Fruit fly (Drosophila melanogaster) Kc167 (cell line): Measurements from ENCODE around the gene Scamp.
A peak's percentile ranks its signal among the peaks of the same experiment; 100 is the strongest.

Experiments
- Myc ChIP-seq: fragments of >200 bp; optimal IDR thresholded peaks from 2 replicates; lab custom pipeline; 2017; ENCODE audit warnings: missing external identifiers
- Sin3A ChIP-seq: fragments of >200 bp; optimal IDR thresholded peaks from 2 replicates; lab custom pipeline; 2018; ENCODE audit warnings: missing external identifiers
- h ChIP-seq: fragments of >200 bp; optimal IDR thresholded peaks from 3 replicates; lab custom pipeline; 2018; ENCODE audit warnings: missing external identifiers
- insv ChIP-seq: fragments of >200 bp; optimal IDR thresholded peaks from 3 replicates; lab custom pipeline; 2018; ENCODE audit warnings: missing external identifiers
- psq ChIP-seq: fragments of >200 bp; optimal IDR thresholded peaks from 2 replicates; lab custom pipeline; 2017; ENCODE audit warnings: missing external identifiers
- ttk ChIP-seq: sonication (Bioruptor generic); optimal IDR thresholded peaks from 2 replicates; lab custom pipeline; 2017; ENCODE audit warnings: missing external identifiers

Gene Scamp

DNA sequence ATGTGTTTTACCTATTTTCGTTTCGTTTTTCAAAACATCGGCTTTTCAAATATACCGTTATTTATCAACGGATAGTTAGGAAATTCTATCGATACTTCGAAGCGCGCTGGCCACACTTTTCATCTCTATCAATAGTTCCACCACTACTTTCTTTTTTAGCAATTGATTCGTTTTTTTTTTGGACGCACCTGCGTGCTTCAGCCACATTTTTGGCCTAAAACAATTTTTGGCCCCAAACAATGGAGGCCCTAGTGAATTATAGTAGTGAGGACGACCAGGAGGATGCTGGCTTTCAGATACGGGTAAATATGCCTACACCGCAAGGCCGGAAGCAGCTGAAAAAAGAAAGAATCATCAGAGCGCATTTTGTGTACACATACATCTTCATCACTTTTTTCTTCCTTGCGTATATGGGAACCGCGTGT is 32.6 kb upstream of the Scamp start, which contains the start of gene CG6340:
TSS of gene CG6340 (plus strand) at position 139 of the 425 bp plus-strand sequence.
- TF ChIP-seq h (lab: Kevin White, UChicago) (no peak), ttk (lab: Kevin White, UChicago) (no peak)

DNA sequence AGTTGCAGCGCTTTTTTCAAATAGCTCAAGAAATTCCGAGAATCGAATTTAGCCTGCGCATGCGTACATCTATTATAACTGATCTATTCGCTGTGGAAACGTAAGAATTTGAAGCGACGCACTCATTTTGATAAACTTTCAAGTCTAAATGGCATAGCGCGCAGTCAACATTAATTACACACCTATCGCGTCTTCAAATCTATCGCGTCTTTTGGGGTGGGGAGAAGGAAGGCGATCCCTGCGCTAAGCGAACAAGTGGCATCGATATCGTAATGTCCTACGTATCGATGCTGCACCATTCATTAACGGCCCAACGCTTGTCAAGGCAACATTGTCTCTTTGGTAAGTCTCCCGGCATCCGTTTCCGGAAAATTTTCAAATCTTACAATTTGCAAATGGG is 26.1 kb upstream of the Scamp start, which contains the start of gene CG6324:
TSS of gene CG6324 (plus strand) at position 301 of the 400 bp plus-strand sequence.
- TF ChIP-seq psq (no peak), ttk (lab: Kevin White, UChicago) (no peak), h (lab: Kevin White, UChicago) (no peak), Myc (no peak), insv (lab: Kevin White, UChicago) (no peak), Sin3A (lab: Kevin White, UChicago) (no peak)

DNA sequence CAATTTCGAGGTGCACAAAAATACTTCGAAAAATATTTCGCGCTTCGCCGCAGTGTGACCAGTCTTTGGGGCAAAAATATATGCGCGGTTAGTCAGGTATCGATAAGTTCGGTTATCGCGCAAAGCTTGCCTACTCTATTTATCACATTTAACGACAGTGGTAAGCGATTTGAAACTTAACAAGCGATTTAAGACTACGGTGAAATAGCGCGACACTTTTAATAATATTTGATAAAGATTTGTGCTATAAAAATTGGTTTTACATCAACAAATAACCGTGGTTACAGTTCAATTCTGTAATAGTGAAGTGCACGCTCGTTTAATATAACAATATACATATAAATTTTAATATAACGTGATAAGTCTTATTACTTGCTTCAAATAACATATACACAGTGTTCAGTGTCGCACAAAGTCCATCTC is 25.7 kb upstream of the Scamp start, which contains the start of gene mh:
TSS of gene mh (minus strand) at position 34 of the 423 bp plus-strand sequence.
- no peak for TF ChIP-seq Sin3A (lab: Kevin White, UChicago)
- TF ChIP-seq insv (lab: Kevin White, UChicago): no peak
- no peak for TF ChIP-seq psq
- TF ChIP-seq Myc: no peak
- no peak for TF ChIP-seq h (lab: Kevin White, UChicago)
- no peak for TF ChIP-seq ttk (lab: Kevin White, UChicago)

DNA sequence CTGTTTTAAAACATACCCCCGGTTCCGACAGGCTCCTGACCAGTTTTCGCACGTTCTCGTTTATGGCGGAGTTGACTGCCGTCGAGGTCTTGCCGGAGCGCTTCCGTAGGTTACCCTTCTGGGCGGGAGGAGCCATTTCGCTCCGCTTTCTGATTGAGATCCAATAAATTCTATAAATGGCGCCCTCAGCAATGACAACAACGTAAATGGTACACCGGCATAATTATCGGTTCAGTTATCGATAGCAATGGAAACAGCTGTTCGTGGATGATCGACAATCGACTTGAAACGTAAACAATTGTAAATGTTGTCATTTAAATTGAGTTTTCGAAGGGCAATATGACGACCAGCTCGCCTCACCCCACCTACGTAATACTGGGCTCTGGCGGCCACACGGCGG is 22.2 kb upstream of the Scamp start, which contains the start of the genes Grip128 and Alg14:
TSS of gene Grip128 (minus strand) at position 216 of the 400 bp plus-strand sequence.
TSS of gene Alg14 (plus strand) at position 261 of the 400 bp plus-strand sequence.
- TF ChIP-seq h (lab: Kevin White, UChicago): no peak
- TF ChIP-seq psq: no peak
- no peak for TF ChIP-seq ttk (lab: Kevin White, UChicago)
- TF ChIP-seq Sin3A (lab: Kevin White, UChicago): no peak
- no peak for TF ChIP-seq insv (lab: Kevin White, UChicago)
- no peak for TF ChIP-seq Myc

DNA sequence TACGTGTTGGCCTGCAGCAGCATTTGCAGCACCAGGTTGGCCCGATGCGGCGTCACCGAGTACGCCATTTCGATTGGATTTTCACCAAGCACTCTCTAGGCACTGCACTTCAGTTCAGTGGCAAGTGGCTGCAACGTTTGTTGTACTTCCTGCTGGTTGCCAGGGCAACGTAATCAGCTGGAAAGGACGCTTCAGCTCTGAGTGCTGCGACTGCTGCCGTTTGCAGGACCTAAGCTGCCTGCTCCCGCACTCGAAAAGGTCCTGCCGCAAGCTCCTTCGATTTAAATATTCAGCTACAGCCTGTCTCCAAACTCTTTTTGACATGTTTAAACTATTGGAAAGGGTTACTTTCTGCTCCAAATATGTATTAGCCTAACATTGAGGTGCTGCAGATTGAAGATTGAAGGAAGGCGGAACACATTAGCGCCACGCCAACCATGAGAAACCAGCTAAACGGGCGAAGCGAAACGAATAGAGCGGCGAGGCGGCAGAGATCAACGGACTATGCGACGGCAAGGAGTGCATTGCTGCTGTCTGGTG is 17.8 kb upstream of the Scamp start, which contains the start of the genes CG15642 and CG15641:
TSS of gene CG15642 (minus strand) at position 356 of the 540 bp plus-strand sequence.
TSS of gene CG15641 (plus strand) at position 490 of the 540 bp plus-strand sequence.
- TF ChIP-seq psq (no peak), Sin3A (lab: Kevin White, UChicago) (no peak), Myc (no peak), insv (lab: Kevin White, UChicago) (no peak), h (lab: Kevin White, UChicago) (no peak), ttk (lab: Kevin White, UChicago) (no peak)

DNA sequence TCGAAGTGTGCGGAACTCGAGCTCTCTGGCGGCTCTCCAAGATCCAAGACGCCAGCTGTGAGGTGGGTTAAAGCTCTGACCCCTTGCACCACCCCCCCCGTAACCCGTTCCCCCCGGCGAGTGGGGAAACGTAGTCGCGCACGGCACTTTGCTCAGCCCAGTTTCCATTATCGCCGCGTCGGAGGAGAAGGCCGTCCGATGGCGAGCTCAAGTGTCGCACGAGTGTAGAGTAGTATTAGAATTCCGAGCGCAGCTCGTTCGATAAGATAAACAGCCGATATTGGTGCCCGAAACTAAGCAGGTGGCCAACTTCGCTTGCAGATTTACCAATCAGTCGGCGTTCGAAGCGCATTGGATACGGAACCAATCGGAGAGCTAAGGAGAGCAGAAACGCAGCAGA is 15.7 kb upstream of the Scamp start:
- no peak for TF ChIP-seq Sin3A (lab: Kevin White, UChicago)
- no peak for TF ChIP-seq h (lab: Kevin White, UChicago)
- no peak for TF ChIP-seq ttk (lab: Kevin White, UChicago)
- no peak for TF ChIP-seq insv (lab: Kevin White, UChicago)
- TF ChIP-seq Myc: no peak
- no peak for TF ChIP-seq psq

DNA sequence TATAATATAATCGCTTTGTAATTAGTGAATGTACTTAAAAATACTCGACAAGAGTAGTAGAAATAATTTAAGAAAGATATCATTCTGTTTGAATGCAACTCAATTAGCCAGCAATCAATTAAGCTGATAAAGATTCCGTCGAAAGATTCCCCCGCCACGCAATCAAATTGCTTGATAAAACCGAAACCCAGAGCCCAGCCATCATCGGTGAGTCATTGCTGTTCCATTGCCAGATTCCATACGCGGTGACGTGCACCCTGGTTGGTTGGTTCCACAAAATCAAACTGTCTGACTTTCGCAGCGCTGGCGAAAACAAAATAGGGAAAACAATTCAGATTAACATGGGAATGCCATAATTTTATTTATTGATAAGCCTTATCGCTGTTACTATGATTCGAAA is 14.8 kb upstream of the Scamp start:
- TF ChIP-seq h (lab: Kevin White, UChicago): no peak
- no peak for TF ChIP-seq ttk (lab: Kevin White, UChicago)
- TF ChIP-seq insv (lab: Kevin White, UChicago): no peak
- no peak for TF ChIP-seq Sin3A (lab: Kevin White, UChicago)
- TF ChIP-seq psq: no peak

DNA sequence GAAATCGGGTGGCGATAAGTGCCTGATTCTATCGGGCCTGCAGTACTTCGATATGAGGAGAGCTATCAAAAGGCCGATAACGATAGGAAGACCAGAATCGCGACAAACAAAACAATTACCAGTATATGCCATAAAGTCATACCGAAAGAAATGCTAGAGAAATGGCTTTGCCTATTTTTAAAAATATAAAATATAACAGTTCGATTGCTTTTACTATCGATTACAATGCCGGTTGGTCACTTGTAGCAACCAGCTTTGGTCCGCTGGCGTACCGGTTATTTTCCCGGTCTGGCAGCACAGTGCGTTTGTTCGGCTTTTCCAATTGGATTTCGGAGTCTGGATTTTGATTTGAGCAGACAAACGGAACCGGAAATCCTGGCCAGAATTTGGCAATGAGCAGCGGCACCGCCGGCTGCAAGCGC is 12.8 kb upstream of the Scamp start, which contains the start of the genes shtd, CG6294 and CG6299:
TSS of gene shtd (minus strand) at position 6 of the 422 bp plus-strand sequence.
TSS of gene CG6294 (plus strand) at position 287 of the 422 bp plus-strand sequence.
TSS of gene CG6299 (plus strand) at position 287 of the 422 bp plus-strand sequence.
- TF ChIP-seq Sin3A (lab: Kevin White, UChicago) (no peak), psq (no peak), insv (lab: Kevin White, UChicago) (peak; percentile 87)

DNA sequence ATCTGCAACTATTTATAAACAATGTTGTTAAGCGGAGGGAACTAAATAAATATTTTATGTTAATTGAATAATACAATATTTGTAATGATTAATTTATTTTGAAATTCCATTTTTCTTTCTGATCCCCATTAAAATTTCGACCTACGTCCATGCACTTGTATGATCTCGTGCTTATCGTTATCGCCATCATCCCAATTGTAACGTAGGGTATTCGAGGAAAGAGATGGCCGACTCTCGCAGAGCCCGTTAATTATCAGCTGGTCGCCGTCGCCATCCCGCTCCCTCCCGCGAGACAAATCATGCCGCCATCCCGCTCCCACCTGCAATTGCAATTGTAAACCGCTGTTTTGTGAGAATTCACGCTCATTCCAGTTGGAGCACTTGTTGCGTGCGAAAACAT is 3.4 kb upstream of the Scamp start, which contains the start of gene CG11655:
TSS of gene CG11655 (plus strand) at position 351 of the 400 bp plus-strand sequence.
- no peak for TF ChIP-seq insv (lab: Kevin White, UChicago)
- no peak for TF ChIP-seq Myc
- TF ChIP-seq ttk (lab: Kevin White, UChicago): no peak
- no peak for TF ChIP-seq Sin3A (lab: Kevin White, UChicago)

DNA sequence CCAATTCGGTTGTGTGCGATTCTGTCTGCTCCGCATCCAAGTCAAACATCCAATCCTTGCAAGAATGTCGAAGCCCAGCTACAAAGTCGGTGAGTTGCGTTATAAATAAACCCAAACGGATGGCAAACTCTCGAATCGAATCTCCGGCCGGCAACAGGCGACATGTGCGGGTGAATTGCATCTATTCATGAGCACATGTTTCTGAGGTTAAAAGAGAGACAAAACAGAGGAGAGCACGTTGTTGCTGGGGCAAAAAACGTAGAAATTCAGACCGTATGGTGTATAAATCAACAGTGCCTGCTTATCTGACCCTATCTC is 603 bp upstream of the Scamp start:
- no peak for TF ChIP-seq ttk (lab: Kevin White, UChicago)
- TF ChIP-seq insv (lab: Kevin White, UChicago): no peak
- no peak for TF ChIP-seq psq

DNA sequence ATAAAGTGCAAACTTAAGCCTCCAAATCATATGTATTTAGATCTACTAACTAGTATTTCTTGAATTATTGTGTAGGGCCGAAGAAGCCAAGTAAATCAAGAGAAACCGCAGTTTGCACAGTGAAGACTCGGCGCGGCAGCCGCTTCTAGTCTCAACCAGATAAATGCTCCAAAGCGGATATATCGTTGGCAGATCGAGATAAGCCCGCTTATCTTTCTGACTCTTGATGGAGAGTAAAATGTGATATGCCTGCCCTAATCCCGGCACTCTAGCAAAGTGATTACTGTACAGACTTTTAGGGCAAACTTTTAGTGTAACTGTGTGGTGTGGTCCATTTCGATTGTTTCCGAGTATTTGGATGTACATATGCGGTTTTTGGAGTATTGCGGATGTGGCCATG is 874 bp downstream of the Scamp start:
- no peak for TF ChIP-seq Sin3A (lab: Kevin White, UChicago)

DNA sequence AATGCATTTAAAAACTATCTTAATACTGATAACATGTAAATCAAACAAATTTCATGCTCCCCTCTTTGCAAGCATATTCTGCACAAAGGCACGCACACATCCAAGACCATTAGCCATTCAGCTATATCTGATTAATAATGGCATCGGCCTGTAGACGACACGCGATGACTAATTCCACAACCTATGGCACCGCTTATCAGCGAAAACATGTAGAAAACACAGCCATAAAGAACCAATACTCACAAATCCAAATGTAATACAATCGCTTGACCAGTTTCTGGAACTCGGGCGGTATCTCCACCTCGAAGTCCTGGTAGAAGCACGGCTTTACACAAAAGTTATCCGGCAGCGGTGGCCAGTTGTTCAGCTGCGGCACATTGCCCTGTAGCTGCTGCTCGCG is 1.5 kb downstream of the Scamp start:
- TF ChIP-seq h (lab: Kevin White, UChicago) (no peak), ttk (lab: Kevin White, UChicago) (no peak)

DNA sequence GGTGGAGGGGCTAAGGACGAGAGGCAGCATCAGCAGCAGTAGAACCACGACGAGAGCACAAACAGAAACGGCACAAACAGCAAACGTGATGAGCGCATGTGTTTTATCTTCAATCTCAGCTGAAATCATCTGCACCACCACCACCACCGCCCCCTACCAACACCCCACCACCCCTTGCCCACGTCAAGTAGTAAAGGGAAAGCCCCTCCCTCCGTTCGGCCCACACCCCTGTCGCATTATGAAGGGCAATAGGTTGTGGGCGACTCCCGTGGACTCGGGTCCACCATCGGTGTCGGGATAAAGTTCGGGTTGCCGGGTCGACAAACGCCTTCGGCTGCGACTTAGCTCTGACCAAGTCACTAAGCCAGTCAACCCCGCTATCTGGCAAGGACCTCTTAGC is 6.2 kb downstream of the Scamp start:
- TF ChIP-seq h (lab: Kevin White, UChicago) (no peak), psq (no peak), Myc (no peak), Sin3A (lab: Kevin White, UChicago) (no peak), ttk (lab: Kevin White, UChicago) (no peak), insv (lab: Kevin White, UChicago) (no peak)
